Fruit fly (Drosophila melanogaster) whole organism, embryonic: ENCODE measurements around the gene CG14110.
A peak's percentile ranks its signal among the peaks of the same experiment; 100 is the strongest.

Source experiments
- Adf1 ChIP-seq: fragments of 200-800 bp; sonication (Bioruptor generic); IDR thresholded peaks from 2 replicates; pipeline ENCODE4 v1.3.6; 2022; ENCODE audit warnings: missing biosample characterization, missing genetic modification characterization
- Antp ChIP-seq: fragments of 200-800 bp; sonication (Bioruptor generic); optimal IDR thresholded peaks from 3 replicates; lab custom pipeline; 2016; ENCODE audit warnings: missing biosample characterization, missing genetic modification characterization
- Bgb ChIP-seq: fragments of 200-800 bp; sonication (Bioruptor generic); IDR thresholded peaks from 2 replicates; pipeline ENCODE4 v1.3.6; 2022; ENCODE audit warnings: missing biosample characterization, missing genetic modification characterization; ENCODE audit not compliant: partially characterized antibody
- CG10147 ChIP-seq: fragments of 200-800 bp; sonication (Bioruptor generic); optimal IDR thresholded peaks from 2 replicates; lab custom pipeline; 2019; ENCODE audit warnings: missing biosample characterization, mild to moderate bottlenecking, missing genetic modification characterization, moderate library complexity
- CG10462 ChIP-seq: fragments of 200-800 bp; sonication (Bioruptor generic); optimal IDR thresholded peaks from 2 replicates; lab custom pipeline; 2016; ENCODE audit warnings: missing biosample characterization, missing genetic modification characterization
- CG10654 ChIP-seq: fragments of 200-800 bp; sonication (Bioruptor generic); optimal IDR thresholded peaks from 2 replicates; lab custom pipeline; 2016; ENCODE audit warnings: missing biosample characterization, missing genetic modification characterization
- CG10979 ChIP-seq: fragments of 200-800 bp; sonication (Bioruptor generic); optimal IDR thresholded peaks from 2 replicates; lab custom pipeline; 2018; ENCODE audit warnings: missing biosample characterization, mild to moderate bottlenecking, missing genetic modification characterization, moderate library complexity
- CG11504 ChIP-seq: fragments of 200-800 bp; sonication (Bioruptor generic); optimal IDR thresholded peaks from 3 replicates; lab custom pipeline; 2019; ENCODE audit warnings: missing biosample characterization, mild to moderate bottlenecking, missing genetic modification characterization, moderate library complexity
- CG12659 ChIP-seq: fragments of 200-800 bp; sonication (Bioruptor generic); optimal IDR thresholded peaks from 3 replicates; lab custom pipeline; 2017; ENCODE audit warnings: mild to moderate bottlenecking, missing biosample characterization, missing genetic modification reagents, missing genetic modification characterization
- CG15696 ChIP-seq: fragments of 200-800 bp; sonication (Bioruptor generic); optimal IDR thresholded peaks from 2 replicates; lab custom pipeline; 2019; ENCODE audit warnings: missing biosample characterization, mild to moderate bottlenecking, missing genetic modification characterization, moderate library complexity
- CG2199 ChIP-seq: fragments of 200-800 bp; sonication (Bioruptor generic); IDR thresholded peaks from 3 replicates; pipeline ENCODE4 v1.3.6; 2022; ENCODE audit warnings: missing biosample characterization, missing genetic modification characterization
- CG3281 ChIP-seq: fragments of 200-800 bp; sonication (Bioruptor generic); optimal IDR thresholded peaks from 3 replicates; lab custom pipeline; 2017; ENCODE audit warnings: missing biosample characterization, mild to moderate bottlenecking, missing genetic modification characterization
- CG33557 ChIP-seq: fragments of 200-800 bp; sonication (Bioruptor generic); optimal IDR thresholded peaks from 2 replicates; lab custom pipeline; 2019; ENCODE audit warnings: missing biosample characterization, mild to moderate bottlenecking, missing genetic modification characterization, moderate library complexity
- CG3726 ChIP-seq: fragments of 200-800 bp; sonication (Bioruptor generic); IDR thresholded peaks from 3 replicates; pipeline ENCODE4, ENCODE4 v1.3.6; 2022; ENCODE audit warnings: missing biosample characterization, missing genetic modification characterization
- CG4730 ChIP-seq: fragments of 200-800 bp; sonication (Bioruptor generic); IDR thresholded peaks from 2 replicates; pipeline ENCODE4 v1.3.6; 2022; ENCODE audit warnings: missing biosample characterization, missing genetic modification characterization
- CG6175 ChIP-seq: fragments of 200-800 bp; sonication (Bioruptor generic); IDR thresholded peaks from 3 replicates; pipeline ENCODE4 v1.3.6; 2022; ENCODE audit warnings: missing biosample characterization, missing genetic modification characterization
- CG6272 ChIP-seq: fragments of 200-800 bp; sonication (Bioruptor generic); IDR thresholded peaks from 2 replicates; pipeline ENCODE4 v1.3.6; 2022; ENCODE audit warnings: missing biosample characterization, missing genetic modification characterization
- CG6689 ChIP-seq: fragments of 200-800 bp; sonication (Bioruptor generic); IDR thresholded peaks from 2 replicates; pipeline ENCODE4 v1.3.6; 2022; ENCODE audit warnings: missing biosample characterization, missing genetic modification characterization
- CG6791 ChIP-seq: fragments of 200-800 bp; sonication (Bioruptor generic); IDR thresholded peaks from 3 replicates; pipeline ENCODE4 v1.3.6; 2022; ENCODE audit warnings: missing biosample characterization, missing genetic modification characterization; ENCODE audit not compliant: partially characterized antibody
- CG6854 ChIP-seq: fragments of 200-800 bp; sonication (Bioruptor generic); optimal IDR thresholded peaks from 3 replicates; lab custom pipeline; 2017; ENCODE audit warnings: missing biosample characterization, mild to moderate bottlenecking, missing genetic modification characterization
- CHES-1-like ChIP-seq: fragments of 200-800 bp; sonication (Bioruptor generic); optimal IDR thresholded peaks from 2 replicates; lab custom pipeline; 2016; ENCODE audit warnings: missing biosample characterization, missing genetic modification characterization
- Doc2 ChIP-seq: fragments of 200-800 bp; sonication (Bioruptor generic); IDR thresholded peaks from 2 replicates; pipeline ENCODE4 v1.3.6; 2022; ENCODE audit warnings: missing biosample characterization, missing genetic modification characterization
- Elba2 ChIP-seq: fragments of 200-800 bp; sonication (Bioruptor generic); optimal IDR thresholded peaks from 3 replicates; lab custom pipeline; 2016; ENCODE audit warnings: missing biosample characterization, missing genetic modification characterization
- Ets65A ChIP-seq: fragments of 200-800 bp; sonication (Bioruptor generic); peaks from one replicate; lab custom pipeline; 2016; ENCODE audit warnings: missing biosample characterization, missing genetic modification characterization
- HLHmδ ChIP-seq: fragments of 200-800 bp; sonication (Bioruptor generic); optimal IDR thresholded peaks from 2 replicates; lab custom pipeline; 2018; ENCODE audit warnings: missing biosample characterization, mild to moderate bottlenecking, missing genetic modification characterization, moderate library complexity
- HmgD ChIP-seq: fragments of 200-800 bp; sonication (Bioruptor generic); optimal IDR thresholded peaks from 3 replicates; lab custom pipeline; 2016; ENCODE audit warnings: missing biosample characterization, missing genetic modification characterization
- Hmr ChIP-seq: fragments of 200-800 bp; sonication (Bioruptor generic); optimal IDR thresholded peaks from 3 replicates; lab custom pipeline; 2017; ENCODE audit warnings: mild to moderate bottlenecking, missing biosample characterization, missing genetic modification reagents, missing genetic modification characterization
- Max ChIP-seq: fragments of 200-800 bp; sonication (Bioruptor generic); optimal IDR thresholded peaks from 2 replicates; lab custom pipeline; 2016; ENCODE audit warnings: missing biosample characterization, mild to moderate bottlenecking, missing genetic modification characterization
- Mrtf ChIP-seq: fragments of 200-800 bp; sonication (Bioruptor generic); IDR thresholded peaks from 3 replicates; pipeline ENCODE4 v1.3.6; 2022; ENCODE audit warnings: missing biosample characterization, missing genetic modification characterization
- Ptx1 ChIP-seq: fragments of 200-800 bp; sonication (Bioruptor generic); IDR thresholded peaks from 2 replicates; pipeline ENCODE4 v1.3.6; 2022; ENCODE audit warnings: missing biosample characterization, missing genetic modification characterization
- Ravus ChIP-seq: fragments of 200-800 bp; sonication (Bioruptor generic); IDR thresholded peaks from 2 replicates; pipeline ENCODE4 v1.3.6; 2022; ENCODE audit warnings: missing biosample characterization, missing genetic modification characterization
- Sin3A ChIP-seq: fragments of >200 bp; optimal IDR thresholded peaks from 2 replicates; lab custom pipeline; 2018
- Usf ChIP-seq: fragments of 200-800 bp; sonication (Bioruptor generic); optimal IDR thresholded peaks from 2 replicates; lab custom pipeline; 2017; ENCODE audit warnings: missing genotype, missing biosample characterization, missing genetic modification characterization
- YL-1 ChIP-seq: fragments of 200-800 bp; sonication (Bioruptor generic); optimal IDR thresholded peaks from 3 replicates; lab custom pipeline; 2017; ENCODE audit warnings: missing biosample characterization, mild to moderate bottlenecking, missing genetic modification characterization
- ap ChIP-seq: fragments of 200-800 bp; sonication (Bioruptor generic); IDR thresholded peaks from 2 replicates; pipeline ENCODE4 v1.3.6; 2022; ENCODE audit warnings: missing biosample characterization, missing genetic modification characterization
- ash1 ChIP-seq: fragments of 200-800 bp; sonication (Bioruptor generic); optimal IDR thresholded peaks from 2 replicates; lab custom pipeline; 2018; ENCODE audit warnings: missing biosample characterization, mild to moderate bottlenecking, missing genetic modification characterization
- az2 ChIP-seq: fragments of 200-800 bp; sonication (Bioruptor generic); optimal IDR thresholded peaks from 3 replicates; lab custom pipeline; 2016; ENCODE audit warnings: missing biosample characterization, missing genetic modification characterization
- bigmax ChIP-seq: fragments of 200-800 bp; sonication (Bioruptor generic); optimal IDR thresholded peaks from 2 replicates; lab custom pipeline; 2018; ENCODE audit warnings: missing biosample characterization, mild to moderate bottlenecking, missing genetic modification characterization
- br ChIP-seq: fragments of >200 bp; optimal IDR thresholded peaks from 2 replicates; lab custom pipeline; 2017
- cas ChIP-seq: fragments of 200-800 bp; sonication (Bioruptor generic); IDR thresholded peaks from 2 replicates; pipeline ENCODE4 v1.3.6; 2022; ENCODE audit warnings: missing biosample characterization, missing genetic modification characterization
- dysf ChIP-seq: fragments of 200-800 bp; sonication (Bioruptor generic); IDR thresholded peaks from 3 replicates; pipeline ENCODE4 v1.3.6; 2022; ENCODE audit warnings: missing biosample characterization, missing genetic modification characterization
- ftz-f1 ChIP-seq: fragments of 200-800 bp; sonication (Bioruptor generic); optimal IDR thresholded peaks from 2 replicates; lab custom pipeline; 2016; ENCODE audit warnings: missing biosample characterization, missing genetic modification characterization
- gsb-n ChIP-seq: fragments of 200-800 bp; sonication (Bioruptor generic); optimal IDR thresholded peaks from 3 replicates; lab custom pipeline; 2018; ENCODE audit warnings: missing biosample characterization, mild to moderate bottlenecking, missing genetic modification characterization
- jumu ChIP-seq: fragments of 200-800 bp; sonication (Bioruptor generic); optimal IDR thresholded peaks from 3 replicates; lab custom pipeline; 2016; ENCODE audit warnings: missing biosample characterization, missing genetic modification characterization
- kah ChIP-seq: fragments of 200-800 bp; sonication (Bioruptor generic); optimal IDR thresholded peaks from 2 replicates; lab custom pipeline; 2018; ENCODE audit warnings: missing biosample characterization, mild to moderate bottlenecking, missing genetic modification characterization
- klu ChIP-seq: fragments of 200-800 bp; sonication (Bioruptor generic); IDR thresholded peaks from 2 replicates; pipeline ENCODE4 v1.3.6; 2022; ENCODE audit warnings: missing biosample characterization, missing genetic modification characterization
- kni ChIP-seq: fragments of 200-800 bp; sonication (Bioruptor generic); optimal IDR thresholded peaks from 3 replicates; lab custom pipeline; 2017; ENCODE audit warnings: mild to moderate bottlenecking, missing biosample characterization, missing genetic modification reagents, missing genetic modification characterization
- maf-S ChIP-seq: fragments of 200-800 bp; sonication (Bioruptor generic); optimal IDR thresholded peaks from 2 replicates; lab custom pipeline; 2016; ENCODE audit warnings: missing biosample characterization, missing genetic modification characterization
- mam ChIP-seq: fragments of 200-800 bp; sonication (Bioruptor generic); optimal IDR thresholded peaks from 3 replicates; lab custom pipeline; 2016; ENCODE audit warnings: missing biosample characterization, missing genetic modification characterization
- pnt ChIP-seq: fragments of 200-800 bp; sonication (Bioruptor generic); optimal IDR thresholded peaks from 3 replicates; lab custom pipeline; 2016; ENCODE audit warnings: missing biosample characterization, missing genetic modification characterization
- tin ChIP-seq: fragments of 200-800 bp; sonication (Bioruptor generic); optimal IDR thresholded peaks from 3 replicates; lab custom pipeline; 2016; ENCODE audit warnings: missing biosample characterization, missing genetic modification characterization
- zfh1 ChIP-seq: fragments of 200-800 bp; sonication (Bioruptor generic); IDR thresholded peaks from 3 replicates; pipeline ENCODE4 v1.3.6; 2022; ENCODE audit warnings: missing biosample characterization, missing genetic modification characterization

Gene CG14110

DNA sequence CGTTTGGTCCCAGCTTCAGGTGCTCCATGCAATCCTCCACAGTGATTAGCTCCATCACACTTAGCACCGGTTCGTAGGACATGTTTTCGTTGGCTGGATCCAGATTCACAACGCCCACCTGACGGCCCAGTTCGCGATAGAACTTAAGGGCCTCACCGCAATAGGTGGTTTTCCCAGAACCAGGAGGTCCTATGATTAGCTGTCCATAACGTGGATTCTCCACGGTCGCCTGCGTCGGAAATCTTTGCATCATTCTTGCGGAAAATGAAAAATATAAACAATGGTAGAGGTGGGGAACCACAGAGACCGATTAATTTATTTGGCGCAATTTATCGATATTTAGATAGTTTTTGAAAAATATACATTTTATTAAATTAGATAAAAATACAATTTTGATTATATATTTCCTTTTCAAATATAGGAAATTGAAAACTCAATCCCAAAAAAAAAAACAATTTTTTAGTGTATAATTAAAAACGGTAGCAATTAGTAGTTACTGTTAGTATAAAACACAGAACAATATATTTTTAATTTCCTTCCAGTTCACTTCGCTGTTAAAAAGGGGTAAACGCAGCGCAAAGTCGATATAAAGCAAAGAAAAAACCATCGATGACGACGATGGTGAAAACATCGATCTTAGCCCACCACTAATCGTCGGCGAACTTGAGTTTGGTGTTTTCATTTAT is 27.8 kb downstream of the CG14110 start, which contains the start of the genes CG10222 and flr (continued):
- TF ChIP-seq Max (GFP tag; lab: Kevin White, UChicago): peak; percentile 30
- TF ChIP-seq HmgD (GFP tag; lab: Kevin White, UChicago): no peak
- TF ChIP-seq YL-1 (GFP tag; lab: Kevin White, UChicago): peak; percentile 1
- TF ChIP-seq maf-S (GFP tag; lab: Kevin White, UChicago): no peak
- TF ChIP-seq ftz-f1 (GFP tag; lab: Kevin White, UChicago): no peak
- no peak for TF ChIP-seq zfh1 (GFP tag; lab: Robert Waterston, UW)
- no peak for TF ChIP-seq CG10654
- no peak for TF ChIP-seq mam
- TF ChIP-seq Ets65A (GFP tag; lab: Kevin White, UChicago): no peak
- no peak for TF ChIP-seq CG12659 (GFP tag; lab: Kevin White, UChicago)
- no peak for TF ChIP-seq Ptx1 (GFP tag; lab: Robert Waterston, UW)
- TF ChIP-seq br (lab: Kevin White, UChicago): no peak
- TF ChIP-seq kni (GFP tag; lab: Kevin White, UChicago): no peak
- no peak for TF ChIP-seq Ravus (GFP tag; lab: Robert Waterston, UW)
- TF ChIP-seq Elba2 (GFP tag; lab: Kevin White, UChicago): no peak
- no peak for TF ChIP-seq Doc2 (GFP tag; lab: Robert Waterston, UW)
- TF ChIP-seq CG10147: peak; percentile 17
- no peak for TF ChIP-seq CG11504 (tag; lab: Kevin White, UChicago)
- TF ChIP-seq CG33557 (GFP tag; lab: Kevin White, UChicago): no peak
- TF ChIP-seq CHES-1-like (GFP tag; lab: Kevin White, UChicago): no peak
- peak; percentile 15 for TF ChIP-seq CG3281 (GFP tag; lab: Kevin White, UChicago)
- peak; percentile 70 for TF ChIP-seq Bgb (GFP tag; lab: Robert Waterston, UW)
- no peak for TF ChIP-seq CG10462 (GFP tag; lab: Kevin White, UChicago)
- no peak for TF ChIP-seq Usf (GFP tag; lab: Kevin White, UChicago)
- no peak for TF ChIP-seq HLHmδ (GFP tag; lab: Kevin White, UChicago)
- TF ChIP-seq Mrtf: no peak
- TF ChIP-seq CG6272 (GFP tag; lab: Robert Waterston, UW): no peak
- no peak for TF ChIP-seq Antp (GFP tag; lab: Kevin White, UChicago)
- TF ChIP-seq klu (GFP tag; lab: Robert Waterston, UW): no peak
- TF ChIP-seq Sin3A (lab: Kevin White, UChicago): peak; percentile 3
- no peak for TF ChIP-seq Hmr
- peak; percentile 75; the same call in 2 of the 3 replicates for TF ChIP-seq CG6791 (GFP tag; lab: Robert Waterston, UW)
- TF ChIP-seq CG4730 (GFP tag; lab: Robert Waterston, UW): no peak
- no peak for TF ChIP-seq CG6175 (GFP tag; lab: Robert Waterston, UW)
- no peak for TF ChIP-seq cas (GFP tag; lab: Robert Waterston, UW)
- no peak for TF ChIP-seq az2 (GFP tag; lab: Kevin White, UChicago)
- no peak for TF ChIP-seq kah
- TF ChIP-seq CG10979: no peak
- TF ChIP-seq ap (GFP tag; lab: Robert Waterston, UW): no peak
- TF ChIP-seq jumu (GFP tag; lab: Kevin White, UChicago): no peak
- no peak for TF ChIP-seq Adf1 (GFP tag; lab: Robert Waterston, UW)
- no peak for TF ChIP-seq tin (GFP tag; lab: Kevin White, UChicago)
- no peak for TF ChIP-seq CG15696 (tag; lab: Kevin White, UChicago)
- no peak for TF ChIP-seq pnt (GFP tag; lab: Kevin White, UChicago)
- TF ChIP-seq CG6689: no peak
- no peak for TF ChIP-seq CG2199 (GFP tag; lab: Robert Waterston, UW)
- no peak for TF ChIP-seq ash1
- no peak for TF ChIP-seq CG6854
- TF ChIP-seq bigmax (GFP tag; lab: Kevin White, UChicago): no peak
- no peak for TF ChIP-seq dysf (GFP tag; lab: Robert Waterston, UW)
- TF ChIP-seq CG3726 (GFP tag; lab: Robert Waterston, UW): no peak
- peak; percentile 11 for TF ChIP-seq gsb-n (tag; lab: Kevin White, UChicago)
